Worm (Caenorhabditis elegans) whole organism, late embryonic: Measurements from ENCODE around the gene M176.16.

Experiments used
- F13H6.1 ChIP-seq: sonication (generic microtip); optimal IDR thresholded peaks from 2 replicates; lab custom pipeline; 2016; ENCODE audit warnings: missing genetic modification characterization, missing compliant biosample characterization
- ceh-14 ChIP-seq: sonication (generic microtip); optimal IDR thresholded peaks from 2 replicates; lab custom pipeline; 2016; ENCODE audit warnings: missing genotype, missing genetic modification characterization, missing compliant biosample characterization
- ceh-9 ChIP-seq: sonication (generic microtip); optimal IDR thresholded peaks from 2 replicates; lab custom pipeline; 2016; ENCODE audit warnings: mild to moderate bottlenecking, missing genetic modification characterization, inconsistent platforms, missing compliant biosample characterization
- fkh-6 ChIP-seq: sonication (generic microtip); optimal IDR thresholded peaks from 2 replicates; lab custom pipeline; 2016; ENCODE audit warnings: missing genetic modification characterization, missing compliant biosample characterization
- sdc-2 ChIP-seq: sonication (generic microtip); optimal IDR thresholded peaks from 2 replicates; lab custom pipeline; 2016; ENCODE audit warnings: missing genotype, missing genetic modification characterization, missing compliant biosample characterization
- tbx-2 ChIP-seq: sonication (generic microtip); optimal IDR thresholded peaks from 2 replicates; lab custom pipeline; 2016; ENCODE audit warnings: missing genetic modification characterization, missing compliant biosample characterization

ce11 chrII:9403846-9404245 lies 14.5 kb upstream of the M176.16 start, which contains the start of gene Y51B9A.5:
- no peak for TF ChIP-seq sdc-2 (tag; lab: Kevin White, UChicago)
- TF ChIP-seq ceh-14 (tag; lab: Kevin White, UChicago): no peak
- TF ChIP-seq tbx-2 (tag; lab: Kevin White, UChicago): no peak
- no peak for TF ChIP-seq fkh-6 (tag; lab: Kevin White, UChicago)
- no peak for TF ChIP-seq ceh-9 (tag; lab: Kevin White, UChicago)
- TF ChIP-seq F13H6.1 (tag; lab: Kevin White, UChicago): no peak
